Fruit fly (Drosophila melanogaster): Measurements from ENCODE around the gene pbl.
A peak's percentile ranks its signal among the peaks of the same experiment; 100 is the strongest.

pbl gene

dm6 chr3L:7852252-7852885 is 59.4 kb downstream of the pbl start:
- peak; percentile 9 for TF ChIP-seq noc (tag; optimal IDR thresholded peaks at IDR 0.05)

dm6 chr3L:7850771-7851358 is 60.9 kb downstream of the pbl start:
- TF ChIP-seq noc (tag; optimal IDR thresholded peaks at IDR 0.05), result peak; percentile 97

dm6 chr3L:7848617-7849016 is 63.1 kb downstream of the pbl start:
- TF ChIP-seq noc (tag; optimal IDR thresholded peaks at IDR 0.05), result no peak

- TF ChIP-seq noc (tag; optimal IDR thresholded peaks at IDR 0.05), result no peak
Measured at dm6 chr3L:7847656-7848252, 64.0 kb downstream of the pbl start.
